Fruit fly (Drosophila melanogaster): ENCODE results near the gene CG33946.
A peak's percentile ranks its signal among the peaks of the same experiment; 100 is the strongest.

The CG33946 gene

dm6 chr3L:6220187-6220586, at the start of gene CG33946:
Gene CG33946, plus strand, starts transcription at chr3L:6220578.
- no peak for TF ChIP-seq noc (tag; optimal IDR thresholded peaks at IDR 0.05)

- no peak for TF ChIP-seq noc (tag; optimal IDR thresholded peaks at IDR 0.05)
These were observed 46.5 kb upstream of the CG33946 start, which contains the start of the genes fmt and CG7376 for dm6 chr3L:6173826-6174255. Gene fmt, minus strand, starts transcription at chr3L:6173880. Gene CG7376, plus strand, starts transcription at chr3L:6174248.

dm6 chr3L:6181776-6182175, 38.6 kb upstream of the CG33946 start, which contains the start of gene CG10274:
Gene CG10274, minus strand, starts transcription at chr3L:6181829.
- TF ChIP-seq noc (tag; optimal IDR thresholded peaks at IDR 0.05) = no peak

dm6 chr3L:6184884-6185438, 35.4 kb upstream of the CG33946 start, which contains the start of the genes D19B and CG43293:
Gene D19B, minus strand, starts transcription at chr3L:6184920.
Gene CG43293, plus strand, starts transcription at chr3L:6185189.
- peak; percentile 72 for TF ChIP-seq noc (tag; optimal IDR thresholded peaks at IDR 0.05)

- peak; percentile 33 for TF ChIP-seq noc (tag; optimal IDR thresholded peaks at IDR 0.05)
These were observed 31.1 kb upstream of the CG33946 start, which contains the start of the genes D19A and CG7386 for dm6 chr3L:6188995-6189927. Gene D19A, minus strand, starts transcription at chr3L:6189123. Gene CG7386, plus strand, starts transcription at chr3L:6189745.

- TF ChIP-seq noc (tag; optimal IDR thresholded peaks at IDR 0.05) = peak; percentile 80
These were observed 27.4 kb upstream of the CG33946 start, which contains the start of the genes Sf3b6 and Tnpo for dm6 chr3L:6192822-6193555. Gene Sf3b6, minus strand, starts transcription at chr3L:6193179. Gene Tnpo, plus strand, starts transcription at chr3L:6193480.

dm6 chr3L:6193556-6194114, 26.7 kb upstream of the CG33946 start:
- no peak for TF ChIP-seq noc (tag; optimal IDR thresholded peaks at IDR 0.05)

dm6 chr3L:6200173-6200572, 20.2 kb upstream of the CG33946 start, which contains the start of gene CG8219:
Gene CG8219, plus strand, starts transcription at chr3L:6200473.
- TF ChIP-seq noc (tag; optimal IDR thresholded peaks at IDR 0.05) = no peak

- TF ChIP-seq noc (tag; optimal IDR thresholded peaks at IDR 0.05) = no peak
These were observed 4.2 kb upstream of the CG33946 start for dm6 chr3L:6215976-6216786.

- no peak for TF ChIP-seq noc (tag; optimal IDR thresholded peaks at IDR 0.05)
These were observed 3.6 kb upstream of the CG33946 start for dm6 chr3L:6216787-6217078.

- TF ChIP-seq noc (tag; optimal IDR thresholded peaks at IDR 0.05) = no peak
These were observed 3.2 kb upstream of the CG33946 start for dm6 chr3L:6217212-6217611.

- TF ChIP-seq noc (tag; optimal IDR thresholded peaks at IDR 0.05) = no peak
These were observed 2.6 kb upstream of the CG33946 start, which contains the start of gene LanA for dm6 chr3L:6217806-6218205. Gene LanA, minus strand, starts transcription at chr3L:6218022.

- no peak for TF ChIP-seq noc (tag; optimal IDR thresholded peaks at IDR 0.05)
These were observed 1.7 kb upstream of the CG33946 start for dm6 chr3L:6218517-6219155.

dm6 chr3L:6232261-6232660, 11.9 kb downstream of the CG33946 start, which contains the start of gene CG13299:
Gene CG13299, minus strand, starts transcription at chr3L:6232361.
- TF ChIP-seq noc (tag; optimal IDR thresholded peaks at IDR 0.05) = no peak
